Fruit fly (Drosophila melanogaster) whole organism, embryonic: ENCODE results near the gene CG17249.

Experiments used
- Atf3 ChIP-seq: fragments of 200-800 bp; sonication (Bioruptor generic); optimal IDR thresholded peaks from 3 replicates; lab custom pipeline; 2016; ENCODE audit warnings: missing biosample characterization, missing genetic modification characterization
- CG10431 ChIP-seq: fragments of 200-800 bp; sonication (Bioruptor generic); optimal IDR thresholded peaks from 3 replicates; lab custom pipeline; 2018; ENCODE audit warnings: missing biosample characterization, mild to moderate bottlenecking, missing genetic modification characterization
- CG10959 ChIP-seq: fragments of 200-800 bp; sonication (Bioruptor generic); IDR thresholded peaks from 2 replicates; pipeline ENCODE4 v1.3.6; 2022; ENCODE audit warnings: missing biosample characterization, missing genetic modification characterization
- CG11093 ChIP-seq: fragments of 200-800 bp; sonication (Bioruptor generic); IDR thresholded peaks from 3 replicates; pipeline ENCODE4 v1.3.6; 2022; ENCODE audit warnings: missing biosample characterization, missing genetic modification characterization
- CG11560 ChIP-seq: fragments of 200-800 bp; sonication (Bioruptor generic); IDR thresholded peaks from 3 replicates; pipeline ENCODE4 v1.3.6; 2022; ENCODE audit warnings: missing biosample characterization, missing genetic modification characterization
- CG11696 ChIP-seq: fragments of 200-800 bp; sonication (Bioruptor generic); IDR thresholded peaks from 2 replicates; pipeline ENCODE4 v1.3.6; 2022; ENCODE audit warnings: missing biosample characterization, missing genetic modification characterization
- CG13296 ChIP-seq: fragments of 200-800 bp; sonication (Bioruptor generic); optimal IDR thresholded peaks from 3 replicates; lab custom pipeline; 2018; ENCODE audit warnings: missing biosample characterization, mild to moderate bottlenecking, missing genetic modification characterization
- CG13775 ChIP-seq: fragments of 200-800 bp; sonication (Bioruptor generic); optimal IDR thresholded peaks from 3 replicates; lab custom pipeline; 2017; ENCODE audit warnings: missing biosample characterization, mild to moderate bottlenecking, missing genetic modification characterization
- CG14667 ChIP-seq: fragments of 200-800 bp; sonication (Bioruptor generic); IDR thresholded peaks from 2 replicates; pipeline ENCODE4 v1.3.6; 2022; ENCODE audit warnings: missing biosample characterization, missing genetic modification characterization
- CG15696 ChIP-seq: fragments of 200-800 bp; sonication (Bioruptor generic); optimal IDR thresholded peaks from 2 replicates; lab custom pipeline; 2019; ENCODE audit warnings: missing biosample characterization, mild to moderate bottlenecking, missing genetic modification characterization, moderate library complexity
- CG1647 ChIP-seq: fragments of 200-800 bp; sonication (Bioruptor generic); optimal IDR thresholded peaks from 3 replicates; lab custom pipeline; 2016; ENCODE audit warnings: missing biosample characterization, missing genetic modification characterization
- CG30020 ChIP-seq: fragments of 200-800 bp; optimal IDR thresholded peaks from 2 replicates; lab custom pipeline; 2019; ENCODE audit warnings: missing biosample characterization, mild to moderate bottlenecking, missing genetic modification characterization, moderate library complexity
- CG30403 ChIP-seq: fragments of 200-800 bp; sonication (Bioruptor generic); optimal IDR thresholded peaks from 3 replicates; lab custom pipeline; 2016; ENCODE audit warnings: missing biosample characterization, missing genetic modification characterization
- CG4424 ChIP-seq: fragments of 200-800 bp; sonication (Bioruptor generic); optimal IDR thresholded peaks from 3 replicates; lab custom pipeline; 2016; ENCODE audit warnings: missing biosample characterization, missing genetic modification characterization
- CG6765 ChIP-seq: fragments of 200-800 bp; sonication (Bioruptor generic); optimal IDR thresholded peaks from 3 replicates; lab custom pipeline; 2017; ENCODE audit warnings: missing biosample characterization, mild to moderate bottlenecking, missing genetic modification characterization
- CG6813 ChIP-seq: fragments of 200-800 bp; sonication (Bioruptor generic); optimal IDR thresholded peaks from 2 replicates; lab custom pipeline; 2017; ENCODE audit warnings: missing biosample characterization, missing genetic modification characterization, mild to moderate bottlenecking, moderate library complexity, missing genetic modification reagents
- CG7271 ChIP-seq: fragments of 200-800 bp; sonication (Bioruptor generic); optimal IDR thresholded peaks from 2 replicates; lab custom pipeline; 2018; ENCODE audit warnings: missing biosample characterization, mild to moderate bottlenecking, missing genetic modification characterization, moderate library complexity
- CG7372 ChIP-seq: fragments of 200-800 bp; sonication (Bioruptor generic); IDR thresholded peaks from 2 replicates; pipeline ENCODE4 v1.3.6; 2022; ENCODE audit warnings: missing biosample characterization, missing genetic modification characterization
- CG8388 ChIP-seq: fragments of 200-800 bp; sonication (Bioruptor generic); optimal IDR thresholded peaks from 2 replicates; lab custom pipeline; 2019; ENCODE audit warnings: missing biosample characterization, mild to moderate bottlenecking, missing genetic modification characterization, moderate library complexity
- CG8478 ChIP-seq: fragments of >200 bp; optimal IDR thresholded peaks from 2 replicates; lab custom pipeline; 2018
- Doc2 ChIP-seq: fragments of 200-800 bp; sonication (Bioruptor generic); IDR thresholded peaks from 2 replicates; pipeline ENCODE4 v1.3.6; 2022; ENCODE audit warnings: missing biosample characterization, missing genetic modification characterization
- Ets65A ChIP-seq: fragments of 200-800 bp; sonication (Bioruptor generic); peaks from one replicate; lab custom pipeline; 2016; ENCODE audit warnings: missing biosample characterization, missing genetic modification characterization
- Fer2 ChIP-seq: fragments of 200-800 bp; sonication (Bioruptor generic); optimal IDR thresholded peaks from 2 replicates; lab custom pipeline; 2018; ENCODE audit warnings: missing biosample characterization, mild to moderate bottlenecking, missing genetic modification characterization, moderate library complexity
- Gug ChIP-seq: fragments of 200-800 bp; sonication (Bioruptor generic); IDR thresholded peaks from 4 replicates; pipeline ENCODE4 v1.3.6; 2022; ENCODE audit warnings: missing biosample characterization, missing genetic modification characterization
- H15 ChIP-seq: fragments of 200-800 bp; sonication (Bioruptor generic); IDR thresholded peaks from 3 replicates; pipeline ENCODE4 v1.3.6; 2022; ENCODE audit warnings: missing biosample characterization, missing genetic modification characterization
- Hmx ChIP-seq: fragments of 200-800 bp; sonication (Bioruptor generic); optimal IDR thresholded peaks from 2 replicates; lab custom pipeline; 2016; ENCODE audit warnings: missing biosample characterization, missing genetic modification characterization
- Hr78 ChIP-seq, 2 experiments: fragments of 200-800 bp in 1 of 2; fragments of >200 bp in 1 of 2; sonication (Bioruptor generic) in 1 of 2; optimal IDR thresholded peaks; 2 replicates each; lab custom pipeline; 2017 to 2019; ENCODE audit warnings: missing biosample characterization in 2 of 2, missing genetic modification characterization in 2 of 2, mild to moderate bottlenecking in 1 of 2, moderate library complexity in 1 of 2
- Lim3 ChIP-seq: fragments of 200-800 bp; sonication (Bioruptor generic); IDR thresholded peaks from 2 replicates; pipeline ENCODE4 v1.3.6; 2022; ENCODE audit warnings: missing biosample characterization, missing genetic modification characterization
- Mad ChIP-seq: fragments of 200-800 bp; sonication (Bioruptor generic); optimal IDR thresholded peaks from 2 replicates; lab custom pipeline; 2016; ENCODE audit warnings: missing biosample characterization, missing genetic modification characterization
- Side ChIP-seq: fragments of 200-800 bp; sonication (Bioruptor generic); optimal IDR thresholded peaks from 2 replicates; lab custom pipeline; 2016; ENCODE audit warnings: missing biosample characterization, missing genetic modification characterization
- Taf1 ChIP-seq: fragments of 200-800 bp; sonication (Bioruptor generic); IDR thresholded peaks from 2 replicates; pipeline ENCODE4 v1.3.6; 2022; ENCODE audit warnings: missing biosample characterization, missing genetic modification characterization
- cad ChIP-seq: fragments of >200 bp; optimal IDR thresholded peaks from 2 replicates; lab custom pipeline; 2017; ENCODE audit warnings: missing biosample characterization, missing genetic modification characterization
- corto ChIP-seq: fragments of 200-800 bp; sonication (Bioruptor generic); optimal IDR thresholded peaks from 2 replicates; lab custom pipeline; 2016; ENCODE audit warnings: missing biosample characterization, mild to moderate bottlenecking, missing genetic modification characterization, moderate library complexity
- dimm ChIP-seq: fragments of 200-800 bp; sonication (Bioruptor generic); IDR thresholded peaks from 2 replicates; pipeline ENCODE4 v1.3.6; 2022; ENCODE audit warnings: missing biosample characterization, missing genetic modification characterization
- emc ChIP-seq: fragments of 200-800 bp; sonication (Bioruptor generic); optimal IDR thresholded peaks from 2 replicates; lab custom pipeline; 2016; ENCODE audit warnings: missing biosample characterization, missing genetic modification characterization
- gem ChIP-seq: fragments of 200-800 bp; sonication (Bioruptor generic); optimal IDR thresholded peaks from 2 replicates; lab custom pipeline; 2019; ENCODE audit warnings: missing biosample characterization, mild to moderate bottlenecking, missing genetic modification characterization, moderate library complexity
- grn ChIP-seq: fragments of 200-800 bp; sonication (Bioruptor generic); optimal IDR thresholded peaks from 3 replicates; lab custom pipeline; 2017; ENCODE audit warnings: missing biosample characterization, missing genetic modification characterization
- hb ChIP-seq: fragments of 200-800 bp; sonication (Bioruptor generic); IDR thresholded peaks from 3 replicates; pipeline ENCODE4 v1.3.6; 2022; ENCODE audit warnings: missing biosample characterization, missing genetic modification characterization; ENCODE audit not compliant: partially characterized antibody
- pfk ChIP-seq: fragments of 200-800 bp; sonication (Bioruptor generic); optimal IDR thresholded peaks from 2 replicates; lab custom pipeline; 2018; ENCODE audit warnings: missing biosample characterization, mild to moderate bottlenecking, missing genetic modification characterization, moderate library complexity
- pnt ChIP-seq: fragments of 200-800 bp; sonication (Bioruptor generic); optimal IDR thresholded peaks from 3 replicates; lab custom pipeline; 2016; ENCODE audit warnings: missing biosample characterization, missing genetic modification characterization
- prd ChIP-seq, 3 experiments: fragments of >200 bp in 2 of 3; fragments of 200-800 bp in 1 of 3; sonication (Bioruptor generic) in 1 of 3; optimal IDR thresholded peaks in 2 of 3; IDR thresholded peaks in 1 of 3; 2 replicates in 2 of 3; 3 replicates in 1 of 3; pipeline versions ENCODE4 v1.3.6 to Lab custom; 2017 to 2022; ENCODE audit warnings: missing biosample characterization in 1 of 3, missing genetic modification characterization in 1 of 3
- ranshi ChIP-seq: fragments of 200-800 bp; sonication (Bioruptor generic); IDR thresholded peaks from 2 replicates; pipeline ENCODE4 v1.3.6; 2022; ENCODE audit warnings: missing biosample characterization, missing genetic modification characterization
- rib ChIP-seq: fragments of 200-800 bp; sonication (Bioruptor generic); IDR thresholded peaks from 2 replicates; pipeline ENCODE4 v1.3.6; 2022; ENCODE audit warnings: missing biosample characterization, missing genetic modification characterization
- ro ChIP-seq: fragments of 200-800 bp; sonication (Bioruptor generic); IDR thresholded peaks from 2 replicates; pipeline ENCODE4 v1.3.6; 2022; ENCODE audit warnings: missing biosample characterization, missing genetic modification characterization
- run ChIP-seq: fragments of 200-800 bp; sonication (Bioruptor generic); optimal IDR thresholded peaks from 3 replicates; lab custom pipeline; 2018; ENCODE audit warnings: missing biosample characterization, mild to moderate bottlenecking, missing genetic modification characterization
- tap ChIP-seq: fragments of 200-800 bp; optimal IDR thresholded peaks from 3 replicates; lab custom pipeline; 2019; ENCODE audit warnings: missing biosample characterization, mild to moderate bottlenecking, missing genetic modification characterization, moderate library complexity
- trem ChIP-seq: fragments of 200-800 bp; optimal IDR thresholded peaks from 3 replicates; lab custom pipeline; 2019; ENCODE audit warnings: missing biosample characterization, mild to moderate bottlenecking, missing genetic modification characterization, moderate library complexity
- twi ChIP-seq: fragments of 200-800 bp; optimal IDR thresholded peaks from 2 replicates; lab custom pipeline; 2019; ENCODE audit warnings: missing biosample characterization, mild to moderate bottlenecking, missing genetic modification characterization, moderate library complexity
- vfl ChIP-seq: fragments of 200-800 bp; sonication (Bioruptor generic); optimal IDR thresholded peaks from 2 replicates; lab custom pipeline; 2016; ENCODE audit warnings: missing biosample characterization, missing genetic modification characterization
- z ChIP-seq: fragments of 200-800 bp; sonication (Bioruptor generic); IDR thresholded peaks from 3 replicates; pipeline ENCODE4 v1.3.6; 2022; ENCODE audit warnings: missing biosample characterization, missing genetic modification characterization

Gene CG17249

DNA sequence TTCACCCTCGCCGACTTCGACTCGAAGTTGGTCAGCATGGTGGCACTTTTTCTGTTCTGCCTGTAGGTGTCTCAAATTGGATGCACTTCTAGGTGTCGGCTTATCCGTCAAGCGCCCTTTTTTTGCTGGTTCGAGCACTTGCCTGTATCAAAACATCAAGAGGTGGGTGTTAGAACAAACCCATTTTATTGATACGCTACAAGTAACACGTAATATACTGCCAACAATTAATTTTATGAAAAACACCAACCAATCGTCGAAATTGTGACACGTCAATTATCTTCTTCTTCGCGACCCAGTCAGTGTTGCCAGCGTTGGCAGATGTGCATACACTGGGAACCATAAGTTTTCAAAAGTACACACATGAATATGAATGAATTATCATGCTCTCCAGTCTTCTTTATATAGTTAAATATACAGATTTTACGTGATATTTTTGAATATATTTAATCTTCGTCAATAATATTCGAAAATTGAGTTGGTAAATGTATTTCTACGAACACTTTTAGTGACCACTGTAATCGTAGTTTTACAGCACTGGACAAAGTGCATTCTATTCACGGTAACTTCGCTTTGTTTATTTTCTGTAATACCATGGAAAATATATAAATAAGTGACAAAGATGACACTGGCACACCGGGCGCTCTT lies 2.2 kb downstream of the CG17249 start, which contains the start of the genes alphaCOP and CG13919 (continued):
- TF ChIP-seq CG15696 (peak; percentile 85), emc (GFP tag; lab: Kevin White, UChicago) (peak; percentile 65), grn (GFP tag; lab: Kevin White, UChicago) (peak; percentile 85), trem (tag; lab: Kevin White, UChicago) (peak; percentile 92), CG10431 (GFP tag; lab: Kevin White, UChicago) (peak; percentile 83), Doc2 (GFP tag; lab: Robert Waterston, UW) (peak; percentile 77), ranshi (GFP tag; lab: Robert Waterston, UW) (peak; percentile 85; the same call in 1 of the 2 replicates), Mad (GFP tag; lab: Kevin White, UChicago) (peak; percentile 95), CG7372 (peak; percentile 97), gem (tag; lab: Kevin White, UChicago) (peak; percentile 98), CG4424 (GFP tag; lab: Kevin White, UChicago) (peak; percentile 96), CG11696 (peak; percentile 88), CG14667 (GFP tag; lab: Robert Waterston, UW) (peak; percentile 95), CG30020 (tag; lab: Kevin White, UChicago) (peak; percentile 86), CG6765 (GFP tag; lab: Kevin White, UChicago) (peak; percentile 89), CG8388 (peak; percentile 100), pnt (GFP tag; lab: Kevin White, UChicago) (peak; percentile 89), Taf1 (GFP tag; lab: Robert Waterston, UW) (peak; percentile 92), CG13775 (GFP tag; lab: Kevin White, UChicago) (peak; percentile 96), rib (GFP tag; lab: Robert Waterston, UW) (peak; percentile 97), CG7271 (tag; lab: Kevin White, UChicago) (peak; percentile 92), CG30403 (GFP tag; lab: Kevin White, UChicago) (peak; percentile 98), prd (optimal IDR thresholded peaks at IDR 0.05; lab: Kevin White, UChicago) (no peak), prd (GFP tag; IDR thresholded peaks at IDR 0.05; lab: Robert Waterston, UW) (peak; percentile 98), CG11093 (GFP tag; lab: Robert Waterston, UW) (peak; percentile 97), tap (peak; percentile 92), run (tag; lab: Kevin White, UChicago) (peak; percentile 90), CG11560 (tag; lab: Robert Waterston, UW) (peak; percentile 87), CG10959 (GFP tag; lab: Robert Waterston, UW) (peak; percentile 79), dimm (GFP tag; lab: Robert Waterston, UW) (peak; percentile 95), Hmx (peak; percentile 86), pfk (GFP tag; lab: Kevin White, UChicago) (peak; percentile 32), Lim3 (GFP tag; lab: Robert Waterston, UW) (peak; percentile 92), vfl (peak; percentile 94), hb (GFP tag; lab: Robert Waterston, UW) (no peak), Fer2 (tag; lab: Kevin White, UChicago) (peak; percentile 89), corto (peak; percentile 93), Hr78 (GFP tag; optimal IDR thresholded peaks at IDR 0.05; lab: Kevin White, UChicago) (peak in 1 of 2 experiments; percentile 93), Gug (GFP tag; lab: Robert Waterston, UW) (peak; percentile 90), H15 (GFP tag; lab: Robert Waterston, UW) (peak; percentile 96), twi (tag; lab: Kevin White, UChicago) (peak; percentile 93), CG6813 (GFP tag; lab: Kevin White, UChicago) (peak; percentile 75), Side (GFP tag; lab: Kevin White, UChicago) (peak; percentile 67), ro (GFP tag; lab: Robert Waterston, UW) (peak; percentile 94), Ets65A (GFP tag; lab: Kevin White, UChicago) (peak; percentile 99), z (GFP tag; lab: Robert Waterston, UW) (no peak), CG13296 (GFP tag; lab: Kevin White, UChicago) (peak; percentile 93), Atf3 (peak; percentile 85), CG8478 (no peak), cad (GFP tag; lab: Kevin White, UChicago) (no peak), CG1647 (GFP tag; lab: Kevin White, UChicago) (peak; percentile 96)
